Fruit fly (Drosophila melanogaster): ENCODE results near the gene Edc3.

Edc3 gene

DNA sequence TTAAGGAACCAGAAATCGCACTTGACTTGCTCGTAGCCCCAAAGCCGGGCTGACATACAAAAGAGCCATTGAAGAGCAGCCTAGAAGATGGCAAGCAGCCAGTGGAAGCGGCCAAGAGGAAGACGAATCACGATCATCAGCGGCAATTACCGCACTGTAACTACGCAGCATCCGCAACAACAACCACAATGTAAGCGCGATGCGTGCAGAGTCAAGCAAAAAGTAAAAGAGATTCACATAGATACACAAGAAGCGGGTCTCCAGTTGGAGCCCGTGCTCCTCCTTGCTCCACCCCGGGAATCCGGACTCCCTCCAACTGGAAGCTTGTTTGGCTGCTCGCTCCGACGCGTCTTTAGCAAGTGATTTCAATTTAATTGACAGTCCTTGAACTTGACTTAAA lies 38.0 kb downstream of the Edc3 start:
- TF ChIP-seq nerfin-2 (GFP tag; IDR thresholded peaks at IDR 0.05; ENCODE audit: partially characterized antibody), result no peak
- TF ChIP-seq slbo (GFP tag; IDR thresholded peaks at IDR 0.05), result peak; percentile 25; the same call in 1 of the 2 replicates
- peak; percentile 12 for TF ChIP-seq nom (GFP tag; optimal IDR thresholded peaks at IDR 0.05)
- TF ChIP-seq gsb (GFP tag; IDR thresholded peaks at IDR 0.05), result 0 out of 2 replicates have a peak, but pooled peaks have one; percentile 25
- TF ChIP-seq zen (tag; optimal IDR thresholded peaks at IDR 0.05), result no peak

- TF ChIP-seq fd64A (GFP tag; optimal IDR thresholded peaks at IDR 0.05), result peak; percentile 4
- TF ChIP-seq CG6272 (GFP tag; IDR thresholded peaks at IDR 0.05), result no peak
- no peak for TF ChIP-seq Asciz (GFP tag; optimal IDR thresholded peaks at IDR 0.05)
- peak; percentile 1 for TF ChIP-seq nom (GFP tag; optimal IDR thresholded peaks at IDR 0.05)
- TF ChIP-seq Xrp1 (GFP tag; IDR thresholded peaks at IDR 0.05), result peak; percentile 5; the same call in 1 of the 2 replicates
- TF ChIP-seq CG17328 (GFP tag; IDR thresholded peaks at IDR 0.05), result no peak
- TF ChIP-seq trem (tag; optimal IDR thresholded peaks at IDR 0.05), result no peak
- peak; percentile 10; the same call in 1 of the 2 replicates for TF ChIP-seq ara (GFP tag; IDR thresholded peaks at IDR 0.05)
- TF ChIP-seq CG18476 (GFP tag; optimal IDR thresholded peaks at IDR 0.05), result no peak
- TF ChIP-seq CG15479 (GFP tag; optimal IDR thresholded peaks at IDR 0.05), result peak; percentile 28
- peak; percentile 35 for TF ChIP-seq grn (GFP tag; optimal IDR thresholded peaks at IDR 0.05)
- TF ChIP-seq pros (GFP tag; optimal IDR thresholded peaks at IDR 0.05), result peak; percentile 31
- TF ChIP-seq hkb (optimal IDR thresholded peaks at IDR 0.05), result peak; percentile 2
- no peak for TF ChIP-seq hkb (GFP tag; IDR thresholded peaks at IDR 0.05)
- peak in 1 of 3 experiments; percentile 5 for TF ChIP-seq Stat92E (GFP tag; optimal IDR thresholded peaks at IDR 0.05)
- TF ChIP-seq CG11695 (GFP tag; IDR thresholded peaks at IDR 0.05), result peak; percentile 28; the same call in 1 of the 3 replicates
- TF ChIP-seq CG10959 (GFP tag; IDR thresholded peaks at IDR 0.05), result no peak
- TF ChIP-seq CG2199 (GFP tag; IDR thresholded peaks at IDR 0.05), result peak; percentile 93
- peak; percentile 97 for TF ChIP-seq Blimp-1 (GFP tag; optimal IDR thresholded peaks at IDR 0.05)
- TF ChIP-seq z (GFP tag; IDR thresholded peaks at IDR 0.05), result peak; percentile 71
- peak; percentile 30 for TF ChIP-seq ATbp (GFP tag; optimal IDR thresholded peaks at IDR 0.05)
- no peak for TF ChIP-seq CG11247 (GFP tag; IDR thresholded peaks at IDR 0.05)
- peak; percentile 31 for TF ChIP-seq sd (tag; optimal IDR thresholded peaks at IDR 0.05)
- no peak for TF ChIP-seq CG11093 (GFP tag; IDR thresholded peaks at IDR 0.05)
- peak; percentile 71 for TF ChIP-seq sens (GFP tag)
Observed at dm6 chr3L:17488622-17489391, 40.9 kb downstream of the Edc3 start.

- TF ChIP-seq CG31441 (GFP tag; IDR thresholded peaks at IDR 0.05) (no peak), hkb (optimal IDR thresholded peaks at IDR 0.05) (no peak), hkb (GFP tag; IDR thresholded peaks at IDR 0.05) (peak; percentile 44), CG16813 (GFP tag; IDR thresholded peaks at IDR 0.05; ENCODE audit: partially characterized antibody) (no peak; the same call in 2 of the 3 replicates), Poxn (GFP tag; IDR thresholded peaks at IDR 0.05) (no peak), lola (GFP tag; optimal IDR thresholded peaks at IDR 0.05) (peak in 2 of 3 experiments; percentile 17 to 31), fru (optimal IDR thresholded peaks at IDR 0.05) (no peak), HLH54F (GFP tag; optimal IDR thresholded peaks at IDR 0.05) (peak; percentile 17), CG7556 (GFP tag; optimal IDR thresholded peaks at IDR 0.05) (peak; percentile 38), pan (optimal IDR thresholded peaks at IDR 0.05) (no peak), pan (GFP tag; optimal IDR thresholded peaks at IDR 0.05 in 1 of 2, IDR thresholded peaks at IDR 0.05 in 1 of 2) (peak in 1 of 2 experiments; percentile 61), fu2 (GFP tag; optimal IDR thresholded peaks at IDR 0.05) (no peak), Chrac-16 (GFP tag; optimal IDR thresholded peaks at IDR 0.05) (peak; percentile 40), Hr78 (GFP tag; optimal IDR thresholded peaks at IDR 0.05) (peak in 1 of 2 experiments; percentile 13), grau (tag; optimal IDR thresholded peaks at IDR 0.05) (peak; percentile 26), CG8359 (GFP tag; optimal IDR thresholded peaks at IDR 0.05; ENCODE audit: borderline replicate concordance) (peak; percentile 19), CG15696 (tag; optimal IDR thresholded peaks at IDR 0.05) (peak; percentile 65), CG10147 (GFP tag; optimal IDR thresholded peaks at IDR 0.05) (peak; percentile 14)
Observed at dm6 chr3L:17486794-17487726, 42.6 kb downstream of the Edc3 start, which contains the start of gene Oatp74D. TSS of gene Oatp74D (plus strand) at chr3L:17487118.
